Fruit fly (Drosophila melanogaster) whole organism, wandering third instar larva: ENCODE data around the gene CG3306.

Experiments used
- Dfd ChIP-seq: fragments of >200 bp; optimal IDR thresholded peaks from 2 replicates; lab custom pipeline; 2017; ENCODE audit warnings: missing biosample characterization, missing genetic modification characterization
- h ChIP-seq: fragments of 200-800 bp; sonication (Bioruptor generic); optimal IDR thresholded peaks from 3 replicates; lab custom pipeline; 2016; ENCODE audit warnings: missing biosample characterization, mild to moderate bottlenecking, missing genetic modification characterization

DNA sequence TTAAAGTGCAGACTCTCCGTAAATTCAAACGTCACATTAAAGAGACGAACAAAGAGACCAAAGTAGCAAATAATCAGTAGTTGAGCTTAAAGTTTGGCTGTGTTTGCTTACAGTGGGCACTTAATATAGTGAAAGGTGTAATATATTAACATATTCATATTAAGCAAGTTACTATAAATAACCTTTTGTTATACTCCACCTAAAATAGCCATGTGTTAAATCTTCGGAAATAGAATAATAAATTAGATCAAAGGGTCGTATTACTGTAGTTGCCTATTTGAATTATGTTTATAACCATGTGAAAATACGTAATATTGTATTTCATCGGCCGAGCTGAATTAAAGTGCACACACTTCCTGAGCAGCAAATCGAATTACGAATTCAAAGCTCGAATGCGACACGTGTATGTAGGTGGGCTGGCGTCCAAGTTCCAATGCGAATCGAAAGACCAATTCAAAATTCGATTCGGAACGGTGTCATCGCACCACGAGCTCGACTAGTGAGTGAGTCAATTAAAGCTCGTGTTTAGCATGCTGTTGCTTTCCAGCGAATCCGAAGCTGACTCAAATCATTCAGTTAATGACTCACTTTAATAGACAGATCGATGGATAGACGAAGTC lies 49.0 kb upstream of the CG3306 start:
- TF ChIP-seq h (GFP tag; lab: Kevin White, UChicago) (no peak), Dfd (GFP tag; lab: Kevin White, UChicago) (no peak)
